Worm (Caenorhabditis elegans): ENCODE data around the gene R10E4.7.

DNA sequence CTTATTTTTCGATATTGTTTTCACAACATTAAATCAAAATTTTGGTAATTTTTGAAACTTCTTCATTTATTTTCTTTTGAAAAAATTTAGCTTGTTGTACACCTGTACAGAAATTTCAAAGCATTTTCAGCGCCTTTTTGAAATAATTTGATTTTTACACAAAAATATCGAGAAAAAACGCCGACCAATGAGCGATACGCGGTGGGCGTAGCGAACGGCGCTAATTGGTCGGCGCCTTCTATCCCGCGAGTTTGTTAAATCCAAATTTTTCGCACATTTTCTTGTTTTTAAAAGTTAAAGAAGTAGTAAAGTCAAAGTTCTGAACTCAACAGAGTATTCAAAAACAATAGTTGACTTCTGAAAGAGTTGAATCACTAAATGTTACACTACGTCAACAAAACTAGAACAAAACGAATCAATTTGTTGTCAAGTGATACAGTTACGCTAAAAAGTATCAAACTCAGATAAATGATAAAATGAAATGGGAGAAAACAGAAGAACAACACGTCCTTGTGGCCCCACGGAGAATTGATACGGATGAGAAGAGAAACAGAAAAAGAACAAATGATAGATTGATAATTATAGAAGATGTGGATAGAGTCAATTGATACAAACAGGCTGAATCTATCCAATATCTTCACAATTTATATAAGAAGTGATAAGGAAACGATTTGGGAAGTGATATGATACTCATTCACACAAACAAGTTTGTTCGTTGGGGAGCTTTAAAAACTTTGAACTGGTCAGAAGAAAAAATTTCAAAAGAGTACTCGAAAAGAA is 33.8 kb downstream of the R10E4.7 start:
- TF ChIP-seq him-1 (tag; optimal IDR thresholded peaks at IDR 0.05) (no peak), W03F9.2 (tag; optimal IDR thresholded peaks at IDR 0.05) (no peak), dao-5 (tag; optimal IDR thresholded peaks at IDR 0.05) (no peak)
